Worm (Caenorhabditis elegans): ENCODE measurements around the gene K07D4.5.

Gene K07D4.5

DNA sequence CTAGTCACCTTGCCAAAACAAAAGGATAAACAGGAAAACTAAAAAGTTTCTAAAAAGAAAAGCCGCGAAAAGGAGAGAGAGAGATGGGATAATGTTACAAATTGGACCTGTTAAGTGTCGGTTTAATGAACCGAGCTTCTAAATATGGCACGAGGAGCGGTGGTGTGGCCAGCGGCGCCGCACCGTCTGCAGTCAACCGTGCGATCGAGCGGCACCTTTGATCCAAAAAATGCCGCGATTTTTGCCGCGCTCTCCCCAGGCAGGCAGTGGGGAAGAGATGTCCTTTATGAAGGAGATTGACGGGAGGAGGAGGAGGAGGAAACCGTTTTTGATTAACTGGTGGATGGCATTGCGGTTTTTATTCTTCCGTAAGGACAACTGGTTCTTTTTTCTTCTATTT, 45.0 kb downstream of the K07D4.5 start:
- TF ChIP-seq klf-2 (GFP tag; conservative IDR thresholded peaks at IDR 0.05) (no peak), cog-1 (tag; optimal IDR thresholded peaks at IDR 0.05) (no peak)

DNA sequence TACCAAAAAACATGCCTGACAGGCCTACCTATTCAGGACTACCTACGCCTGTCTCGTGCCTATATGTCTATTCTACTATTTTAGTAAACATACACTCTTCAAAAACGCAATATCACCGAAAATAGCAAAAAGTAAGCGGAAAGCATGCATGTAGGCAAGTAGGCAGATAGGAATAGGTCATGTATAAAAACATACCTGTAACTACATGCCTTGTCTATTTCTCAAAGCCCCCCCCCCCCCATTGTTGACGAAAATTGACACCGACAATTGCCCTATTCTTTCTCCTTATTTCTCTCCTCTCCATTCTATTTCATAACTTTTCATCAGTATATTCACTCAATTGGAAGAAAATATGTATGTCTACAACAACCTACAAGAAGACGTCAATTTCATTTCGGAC, 47.2 kb downstream of the K07D4.5 start:
- TF ChIP-seq T22C8.4 (GFP tag; IDR thresholded peaks at IDR 0.05) (no peak), med-1 (GFP tag; optimal IDR thresholded peaks at IDR 0.05; ENCODE audit: insufficient read depth) (no peak), ref-1 (GFP tag; conservative IDR thresholded peaks at IDR 0.05) (no peak), ztf-23 (GFP tag; IDR thresholded peaks at IDR 0.05) (no peak), cog-1 (tag; optimal IDR thresholded peaks at IDR 0.05) (no peak), tab-1 (GFP tag; IDR thresholded peaks at IDR 0.05) (no peak), klf-2 (GFP tag; conservative IDR thresholded peaks at IDR 0.05) (no peak), flt-1 (GFP tag; IDR thresholded peaks at IDR 0.05) (no peak), ztf-29 (GFP tag; IDR thresholded peaks at IDR 0.05) (no peak)

ce11 chrII:3975942-3976341, 49.4 kb downstream of the K07D4.5 start, which contains the start of gene dos-2:
Gene dos-2, plus strand, starts transcription at chrII:3976242.
- TF ChIP-seq med-1 (GFP tag; optimal IDR thresholded peaks at IDR 0.05; ENCODE audit: insufficient read depth), result no peak
- TF ChIP-seq tab-1 (GFP tag; IDR thresholded peaks at IDR 0.05), result no peak
- no peak for TF ChIP-seq ztf-23 (GFP tag; IDR thresholded peaks at IDR 0.05)
- TF ChIP-seq T22C8.4 (GFP tag; IDR thresholded peaks at IDR 0.05), result no peak
- TF ChIP-seq klf-2 (GFP tag; conservative IDR thresholded peaks at IDR 0.05), result no peak
- TF ChIP-seq flt-1 (GFP tag; IDR thresholded peaks at IDR 0.05), result no peak
- TF ChIP-seq ref-1 (GFP tag; conservative IDR thresholded peaks at IDR 0.05), result no peak
- TF ChIP-seq ztf-29 (GFP tag; IDR thresholded peaks at IDR 0.05), result no peak
- no peak for TF ChIP-seq cog-1 (tag; optimal IDR thresholded peaks at IDR 0.05)

DNA sequence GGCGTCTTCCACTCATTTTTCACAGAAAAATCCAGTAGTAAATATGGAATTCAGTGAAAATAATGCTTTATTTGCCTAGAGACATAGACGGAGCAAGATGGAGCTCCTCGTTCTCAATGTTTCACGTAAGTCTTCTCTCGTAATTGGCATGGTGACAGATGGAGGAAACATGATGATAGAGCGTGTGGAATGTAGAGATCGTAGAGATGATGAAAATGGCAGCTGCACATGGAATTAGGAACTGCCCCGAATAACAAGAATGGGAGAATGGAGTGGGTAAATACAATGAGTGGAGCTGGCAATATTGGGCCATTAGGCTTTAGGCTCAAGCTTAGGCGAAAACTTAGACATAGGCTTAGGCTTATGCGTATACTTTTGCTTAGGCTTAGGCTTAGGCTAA, 50.4 kb downstream of the K07D4.5 start, which contains the start of gene cank-26:
Gene cank-26 (minus strand): TSS at position 113 of the 400 bp plus-strand sequence.
- no peak for TF ChIP-seq ztf-29 (GFP tag; IDR thresholded peaks at IDR 0.05)
- peak; percentile 32 for TF ChIP-seq cog-1 (tag; optimal IDR thresholded peaks at IDR 0.05)

DNA sequence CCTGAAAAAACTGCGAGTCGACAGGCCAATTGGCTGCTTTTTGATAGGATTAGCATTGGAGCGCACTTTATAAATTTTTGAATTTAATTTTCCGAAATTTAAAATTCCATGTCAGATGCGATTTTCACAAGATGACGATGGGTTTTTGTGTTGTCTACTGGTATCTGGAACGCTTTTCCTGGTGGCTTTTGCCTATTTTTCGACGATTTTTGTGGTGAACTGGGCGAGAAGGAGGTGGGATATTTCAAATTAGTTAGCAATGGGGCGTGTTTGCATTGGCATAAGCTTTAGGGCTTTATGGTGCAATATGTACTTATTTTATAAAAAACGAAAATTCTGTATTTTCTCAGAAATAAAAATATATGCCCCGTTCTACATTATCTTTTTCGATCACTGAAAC, 53.2 kb downstream of the K07D4.5 start, which contains the start of gene K10G6.9:
Gene K10G6.9 (plus strand): TSS at position 110 of the 400 bp plus-strand sequence.
- TF ChIP-seq T22C8.4 (GFP tag; IDR thresholded peaks at IDR 0.05) (no peak), med-1 (GFP tag; optimal IDR thresholded peaks at IDR 0.05; ENCODE audit: insufficient read depth) (no peak), flt-1 (GFP tag; IDR thresholded peaks at IDR 0.05) (no peak), ztf-29 (GFP tag; IDR thresholded peaks at IDR 0.05) (no peak), cog-1 (tag; optimal IDR thresholded peaks at IDR 0.05) (no peak), ref-1 (GFP tag; conservative IDR thresholded peaks at IDR 0.05) (no peak), ztf-23 (GFP tag; IDR thresholded peaks at IDR 0.05) (no peak), tab-1 (GFP tag; IDR thresholded peaks at IDR 0.05) (no peak), klf-2 (GFP tag; conservative IDR thresholded peaks at IDR 0.05) (no peak)

Measured in whole organism, midembryonic.